Worm (Caenorhabditis elegans) whole organism, L3 larva: ENCODE results near the gene dolk-1.
A peak's percentile ranks its signal among the peaks of the same experiment; 100 is the strongest.

Experiments used
- nfya-1 ChIP-seq: sonication (generic microtip); optimal IDR thresholded peaks from 2 replicates; lab custom pipeline; 2017; ENCODE audit warnings: missing genetic modification characterization, mild to moderate bottlenecking, missing compliant biosample characterization, antibody characterized with exemption, moderate library complexity; ENCODE audit not compliant: insufficient read depth
- snpc-4 ChIP-seq: fragments of 150-350 bp; optimal IDR thresholded peaks from 2 replicates; lab custom pipeline; 2014; ENCODE audit warnings: missing biosample characterization, missing genetic modification characterization

DNA sequence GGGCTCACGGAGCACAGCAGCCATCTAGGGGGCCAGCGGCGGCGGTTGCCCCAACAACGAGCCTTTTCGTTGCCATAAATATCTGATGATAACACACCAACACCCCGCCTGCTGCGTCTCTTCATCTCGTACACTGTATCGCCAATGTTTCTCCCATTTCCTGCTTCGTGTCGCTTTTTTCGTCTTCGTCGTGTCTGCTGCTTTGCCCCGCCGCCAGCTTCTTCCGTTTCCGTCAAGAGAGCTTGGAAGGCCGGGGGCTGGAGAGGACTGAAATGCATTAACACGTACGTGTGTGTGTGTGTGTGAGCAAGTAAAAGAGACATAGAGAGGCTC is 2.5 kb upstream of the dolk-1 start:
- TF ChIP-seq nfya-1 (tag; lab: Kevin White, UChicago) (peak; percentile 64), snpc-4 (peak; percentile 57)
